Worm (Caenorhabditis elegans) whole organism, L3 larva: ENCODE results near the gene chil-14.

ENCODE experiments used
- aly-2 ChIP-seq: fragments of 150-350 bp; optimal IDR thresholded peaks from 2 replicates; lab custom pipeline; 2014; ENCODE audit warnings: missing biosample characterization, missing genetic modification characterization
- ceh-16 ChIP-seq: sonication (generic microtip); optimal IDR thresholded peaks from 2 replicates; lab custom pipeline; 2017; ENCODE audit warnings: missing biosample characterization, missing genetic modification characterization
- ceh-82 ChIP-seq: fragments of 150-350 bp; optimal IDR thresholded peaks from 2 replicates; lab custom pipeline; 2014; ENCODE audit warnings: missing biosample characterization, missing genetic modification characterization
- hmg-11 ChIP-seq: sonication (generic microtip); optimal IDR thresholded peaks from 2 replicates; lab custom pipeline; 2016; ENCODE audit warnings: missing genetic modification characterization, missing compliant biosample characterization
- lin-39 ChIP-seq: fragments of 150-350 bp; optimal IDR thresholded peaks from 2 replicates; lab custom pipeline; 2018; ENCODE audit warnings: missing biosample characterization, missing genetic modification reagents, missing genetic modification characterization
- nhr-12 ChIP-seq: fragments of 150-350 bp; optimal IDR thresholded peaks from 2 replicates; lab custom pipeline; 2014; ENCODE audit warnings: missing biosample characterization, missing genetic modification characterization
- nhr-28 ChIP-seq: fragments of 150-350 bp; optimal IDR thresholded peaks from 2 replicates; lab custom pipeline; 2014; ENCODE audit warnings: missing biosample characterization, missing genetic modification characterization
- pqm-1 ChIP-seq: fragments of 150-350 bp; optimal IDR thresholded peaks from 2 replicates; lab custom pipeline; 2017; ENCODE audit warnings: missing biosample characterization, missing genetic modification characterization, inconsistent platforms
- unc-39 ChIP-seq: sonication (generic microtip); optimal IDR thresholded peaks from 4 replicates; lab custom pipeline; 2017; ENCODE audit warnings: missing biosample characterization, missing genetic modification characterization
- zag-1 ChIP-seq: fragments of 150-350 bp; optimal IDR thresholded peaks from 2 replicates; lab custom pipeline; 2014; ENCODE audit warnings: missing biosample characterization, missing genetic modification characterization

DNA sequence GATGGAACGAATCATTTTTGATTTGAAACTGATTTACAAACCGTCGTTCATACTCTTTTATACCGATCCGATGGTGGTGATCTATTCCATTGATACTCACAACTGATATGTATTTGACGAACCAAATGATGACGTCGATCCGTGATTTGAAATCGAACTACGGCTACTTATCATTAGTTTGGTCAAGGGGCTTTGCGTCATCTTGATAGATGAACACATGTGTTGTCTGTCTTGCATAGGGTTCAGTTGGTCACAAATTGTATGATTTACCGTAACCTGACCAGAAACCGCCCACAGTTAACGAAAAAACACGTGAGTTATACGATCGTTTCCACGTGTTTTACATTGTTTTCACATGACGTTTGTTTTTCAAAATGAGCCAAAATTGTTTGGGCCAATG is 4.7 kb upstream of the chil-14 start, which contains the start of gene cnc-2:
- TF ChIP-seq hmg-11 (no peak), pqm-1 (tag; lab: Kevin White, UChicago) (no peak), unc-39 (tag; lab: Kevin White, UChicago) (no peak), ceh-82 (tag; lab: Kevin White, UChicago) (no peak), ceh-16 (tag; lab: Kevin White, UChicago) (no peak), lin-39 (tag; lab: Kevin White, UChicago) (no peak), nhr-28 (tag; lab: Kevin White, UChicago) (no peak), zag-1 (no peak), aly-2 (tag; lab: Kevin White, UChicago) (no peak), nhr-12 (tag; lab: Kevin White, UChicago) (no peak)
